Worm (Caenorhabditis elegans) whole organism, L4 larva: Measurements from ENCODE around the gene F42C5.3.

Experiments
- D1046.2 ChIP-seq: fragments of 200-800 bp; sonication (Bioruptor generic); IDR thresholded peaks from 2 replicates; pipeline ENCODE4 v1.3.6; 2022; ENCODE audit warnings: missing genetic modification characterization, missing compliant biosample characterization
- F10B5.3 ChIP-seq: sonication (generic microtip); optimal IDR thresholded peaks from 2 replicates; lab custom pipeline; 2016; ENCODE audit warnings: mild to moderate bottlenecking, missing genetic modification characterization, missing compliant biosample characterization
- F37D6.2 ChIP-seq: sonication (generic microtip); optimal IDR thresholded peaks from 2 replicates; lab custom pipeline; 2016; ENCODE audit warnings: mild to moderate bottlenecking, missing genetic modification characterization, missing compliant biosample characterization
- F44E2.7 ChIP-seq: fragments of 200-800 bp; sonication (Bioruptor generic); IDR thresholded peaks from 2 replicates; pipeline ENCODE4 v2.1.2; 2022; ENCODE audit warnings: missing genetic modification characterization, missing compliant biosample characterization
- R02D3.7 ChIP-seq: fragments of 150-350 bp; sonication (generic microtip); optimal IDR thresholded peaks from 3 replicates; lab custom pipeline; 2014; ENCODE audit warnings: missing biosample characterization, missing genetic modification characterization
- ZK546.5 ChIP-seq, 2 experiments: sonication (generic microtip); optimal IDR thresholded peaks; 2 replicates each; lab custom pipeline; 2017; ENCODE audit warnings: missing biosample characterization in 2 of 2, missing genetic modification characterization in 2 of 2
- aha-1 ChIP-seq: fragments of 150-350 bp; peaks from one replicate; lab custom pipeline; 2014; ENCODE audit warnings: missing biosample characterization, missing genetic modification characterization
- attf-4 ChIP-seq: sonication (generic microtip); optimal IDR thresholded peaks from 3 replicates; lab custom pipeline; 2017; ENCODE audit warnings: missing biosample characterization, missing genetic modification characterization
- ceh-20 ChIP-seq: fragments of 200-800 bp; sonication (Bioruptor generic); IDR thresholded peaks from 2 replicates; pipeline ENCODE4 v1.3.6; 2022; ENCODE audit warnings: missing genetic modification reagents, missing genetic modification characterization, missing compliant biosample characterization
- ceh-28 ChIP-seq: fragments of 150-350 bp; optimal IDR thresholded peaks from 2 replicates; lab custom pipeline; 2014; ENCODE audit warnings: missing biosample characterization, missing genetic modification reagents, missing genetic modification characterization
- ceh-32 ChIP-seq: sonication (generic microtip); optimal IDR thresholded peaks from 2 replicates; lab custom pipeline; 2016; ENCODE audit warnings: mild to moderate bottlenecking, missing genetic modification characterization, missing compliant biosample characterization; ENCODE audit not compliant: poor library complexity
- ceh-62 ChIP-seq: sonication (generic microtip); optimal IDR thresholded peaks from 2 replicates; lab custom pipeline; 2017; ENCODE audit warnings: missing biosample characterization, missing genetic modification characterization
- ceh-82 ChIP-seq: sonication (generic microtip); optimal IDR thresholded peaks from 2 replicates; lab custom pipeline; 2017; ENCODE audit warnings: missing biosample characterization, missing genetic modification characterization
- ces-1 ChIP-seq: fragments of 150-350 bp; sonication (generic microtip); optimal IDR thresholded peaks from 4 replicates; lab custom pipeline; 2014; ENCODE audit warnings: missing biosample characterization, missing genetic modification reagents, missing genetic modification characterization
- cey-2 ChIP-seq: sonication (generic microtip); optimal IDR thresholded peaks from 3 replicates; lab custom pipeline; 2017; ENCODE audit warnings: missing genetic modification characterization, mild to moderate bottlenecking, missing compliant biosample characterization, antibody characterized with exemption, borderline replicate concordance; ENCODE audit not compliant: insufficient read depth
- daf-12 ChIP-seq: fragments of 150-350 bp; optimal IDR thresholded peaks from 2 replicates; lab custom pipeline; 2014; ENCODE audit warnings: missing biosample characterization, missing genetic modification reagents, missing genetic modification characterization
- daf-19 ChIP-seq: fragments of 200-800 bp; sonication (Bioruptor generic); conservative IDR thresholded peaks from 2 replicates; pipeline ENCODE4 v1.3.6; 2022; ENCODE audit warnings: missing genetic modification characterization, missing compliant biosample characterization
- dmd-6 ChIP-seq: fragments of 200-800 bp; sonication (Bioruptor generic); IDR thresholded peaks from 2 replicates; pipeline ENCODE4 v1.3.6; 2022; ENCODE audit warnings: missing genetic modification reagents, missing genetic modification characterization, missing compliant biosample characterization
- dpl-1 ChIP-seq: fragments of 150-350 bp; optimal IDR thresholded peaks from 2 replicates; lab custom pipeline; 2014; ENCODE audit warnings: missing biosample characterization, missing genetic modification reagents, missing genetic modification characterization
- dve-1 ChIP-seq: sonication (generic microtip); optimal IDR thresholded peaks from 2 replicates; lab custom pipeline; 2017; ENCODE audit warnings: antibody characterized with exemption, mild to moderate bottlenecking, missing genetic modification characterization, missing compliant biosample characterization; ENCODE audit not compliant: insufficient read depth
- egl-43 ChIP-seq: fragments of 200-800 bp; sonication (Bioruptor generic); IDR thresholded peaks from 2 replicates; pipeline ENCODE4 v1.3.6; 2022; ENCODE audit warnings: missing genetic modification reagents, missing genetic modification characterization, missing compliant biosample characterization
- fkh-10 ChIP-seq: fragments of 150-350 bp; optimal IDR thresholded peaks from 2 replicates; lab custom pipeline; 2014; ENCODE audit warnings: missing biosample characterization, missing genetic modification reagents, missing genetic modification characterization
- fos-1 ChIP-seq: fragments of 150-350 bp; optimal IDR thresholded peaks from 2 replicates; lab custom pipeline; 2014; ENCODE audit warnings: missing biosample characterization, missing genetic modification characterization
- hlh-30 ChIP-seq: sonication (generic microtip); optimal IDR thresholded peaks from 2 replicates; lab custom pipeline; 2017; ENCODE audit warnings: antibody characterized with exemption, mild to moderate bottlenecking, missing genetic modification characterization, missing compliant biosample characterization; ENCODE audit not compliant: insufficient read depth
- hmg-1.1 ChIP-seq: fragments of 200-800 bp; sonication (Bioruptor generic); IDR thresholded peaks from 2 replicates; pipeline ENCODE4 v1.3.6; 2022; ENCODE audit warnings: missing genetic modification reagents, missing genetic modification characterization, missing compliant biosample characterization
- jun-1 ChIP-seq: fragments of 150-350 bp; optimal IDR thresholded peaks from 2 replicates; lab custom pipeline; 2014; ENCODE audit warnings: missing biosample characterization, missing genetic modification reagents, missing genetic modification characterization
- lin-13 ChIP-seq: fragments of 150-350 bp; optimal IDR thresholded peaks from 2 replicates; lab custom pipeline; 2014; ENCODE audit warnings: missing biosample characterization, missing genetic modification reagents, missing genetic modification characterization
- lin-15B ChIP-seq: fragments of 150-350 bp; sonication (generic microtip); optimal IDR thresholded peaks from 3 replicates; lab custom pipeline; 2014; ENCODE audit warnings: missing biosample characterization, missing genetic modification characterization
- lin-29 ChIP-seq: fragments of 200-800 bp; sonication (Bioruptor generic); IDR thresholded peaks from 2 replicates; pipeline ENCODE4 v1.3.6; 2022; ENCODE audit warnings: missing genetic modification reagents, missing genetic modification characterization, missing compliant biosample characterization
- lsy-2 ChIP-seq, 2 experiments: fragments of 150-350 bp in 1 of 2; sonication (generic microtip) in 1 of 2; optimal IDR thresholded peaks; 2 replicates each; lab custom pipeline; 2014 to 2017; ENCODE audit warnings: missing biosample characterization in 2 of 2, missing genetic modification characterization in 2 of 2
- madf-5 ChIP-seq, 2 experiments: fragments of 200-800 bp; sonication (Bioruptor generic); IDR thresholded peaks; 2 replicates each; pipeline ENCODE4 v1.3.6; 2022; ENCODE audit warnings: missing compliant biosample characterization in 2 of 2, missing genetic modification characterization in 2 of 2
- madf-9 ChIP-seq: fragments of 200-800 bp; sonication (Bioruptor generic); conservative IDR thresholded peaks from 2 replicates; pipeline ENCODE4 v1.3.6; 2022; ENCODE audit warnings: missing genetic modification reagents, missing genetic modification characterization, missing compliant biosample characterization
- mxl-3 ChIP-seq: fragments of 200-800 bp; sonication (Bioruptor generic); optimal IDR thresholded peaks from 2 replicates; lab custom pipeline; 2018; ENCODE audit warnings: mild to moderate bottlenecking, missing genetic modification characterization, missing compliant biosample characterization
- nhr-10 ChIP-seq: fragments of 150-350 bp; optimal IDR thresholded peaks from 2 replicates; lab custom pipeline; 2014; ENCODE audit warnings: missing biosample characterization, missing genetic modification characterization
- nhr-102 ChIP-seq: sonication (generic microtip); optimal IDR thresholded peaks from 2 replicates; lab custom pipeline; 2016; ENCODE audit warnings: mild to moderate bottlenecking, missing genetic modification characterization, moderate library complexity, missing compliant biosample characterization
- nhr-111 ChIP-seq: fragments of 200-800 bp; sonication (Bioruptor generic); optimal IDR thresholded peaks from 2 replicates; lab custom pipeline; 2018; ENCODE audit warnings: mild to moderate bottlenecking, missing genetic modification characterization, missing compliant biosample characterization
- nhr-237 ChIP-seq: sonication (generic microtip); optimal IDR thresholded peaks from 2 replicates; lab custom pipeline; 2017; ENCODE audit warnings: missing biosample characterization, missing genetic modification characterization
- nhr-48 ChIP-seq: sonication (generic microtip); optimal IDR thresholded peaks from 2 replicates; lab custom pipeline; 2016; ENCODE audit warnings: mild to moderate bottlenecking, missing genetic modification characterization, missing compliant biosample characterization
- nhr-6 ChIP-seq: fragments of 150-350 bp; optimal IDR thresholded peaks from 2 replicates; lab custom pipeline; 2014; ENCODE audit warnings: missing biosample characterization, missing genetic modification characterization
- php-3 ChIP-seq: fragments of 200-800 bp; sonication (Bioruptor generic); IDR thresholded peaks from 2 replicates; pipeline ENCODE4 v1.3.6; 2022; ENCODE audit warnings: missing genetic modification reagents, missing genetic modification characterization, missing compliant biosample characterization
- pqm-1 ChIP-seq: sonication (generic microtip); optimal IDR thresholded peaks from 2 replicates; lab custom pipeline; 2017; ENCODE audit warnings: missing biosample characterization, missing genetic modification characterization
- skn-1 ChIP-seq: fragments of 150-350 bp; optimal IDR thresholded peaks from 2 replicates; lab custom pipeline; 2014; ENCODE audit warnings: missing biosample characterization, missing genetic modification characterization
- spr-3 ChIP-seq: fragments of 200-800 bp; sonication (Bioruptor generic); optimal IDR thresholded peaks from 2 replicates; lab custom pipeline; 2018; ENCODE audit warnings: mild to moderate bottlenecking, missing genetic modification characterization, missing compliant biosample characterization
- tag-97 ChIP-seq: fragments of 200-800 bp; sonication (Bioruptor generic); IDR thresholded peaks from 2 replicates; pipeline ENCODE4 v1.3.6; 2022; ENCODE audit warnings: missing genetic modification characterization, missing compliant biosample characterization
- tra-1 ChIP-seq: fragments of 200-800 bp; sonication (Bioruptor generic); IDR thresholded peaks from 2 replicates; pipeline ENCODE4 v1.3.6; 2022; ENCODE audit warnings: missing genetic modification reagents, missing genetic modification characterization, missing compliant biosample characterization
- unc-130 ChIP-seq: sonication (generic microtip); optimal IDR thresholded peaks from 2 replicates; lab custom pipeline; 2016; ENCODE audit warnings: missing genetic modification reagents, missing genetic modification characterization, missing compliant biosample characterization
- unc-39 ChIP-seq: sonication (generic microtip); optimal IDR thresholded peaks from 2 replicates; lab custom pipeline; 2017; ENCODE audit warnings: missing biosample characterization, missing genetic modification characterization
- unc-62 ChIP-seq, 3 experiments: fragments of 150-350 bp in 1 of 3; sonication (generic microtip); optimal IDR thresholded peaks in 2 of 3; peaks in 1 of 3; 1 replicate in 1 of 3; 2 replicates in 2 of 3; lab custom pipeline; 2014 to 2017; ENCODE audit warnings: missing biosample characterization in 3 of 3, missing genetic modification characterization in 3 of 3, missing genetic modification reagents in 3 of 3, missing genotype in 1 of 3
- vab-7 ChIP-seq: fragments of 200-800 bp; sonication (Bioruptor generic); IDR thresholded peaks from 2 replicates; pipeline ENCODE4 v1.3.6; 2022; ENCODE audit warnings: missing genetic modification reagents, missing genetic modification characterization, missing compliant biosample characterization
- zfp-3 ChIP-seq: fragments of 200-800 bp; sonication (Bioruptor generic); conservative IDR thresholded peaks from 2 replicates; pipeline ENCODE4 v1.3.6; 2022; ENCODE audit warnings: missing genetic modification reagents, missing genetic modification characterization, missing compliant biosample characterization
- zip-11 ChIP-seq: fragments of 200-800 bp; sonication (Bioruptor generic); IDR thresholded peaks from 2 replicates; pipeline ENCODE4 v1.3.6; 2022; ENCODE audit warnings: missing genetic modification characterization, missing compliant biosample characterization
- zip-2 ChIP-seq: fragments of 150-350 bp; optimal IDR thresholded peaks from 2 replicates; lab custom pipeline; 2014; ENCODE audit warnings: missing biosample characterization, missing genetic modification characterization

Gene F42C5.3

DNA sequence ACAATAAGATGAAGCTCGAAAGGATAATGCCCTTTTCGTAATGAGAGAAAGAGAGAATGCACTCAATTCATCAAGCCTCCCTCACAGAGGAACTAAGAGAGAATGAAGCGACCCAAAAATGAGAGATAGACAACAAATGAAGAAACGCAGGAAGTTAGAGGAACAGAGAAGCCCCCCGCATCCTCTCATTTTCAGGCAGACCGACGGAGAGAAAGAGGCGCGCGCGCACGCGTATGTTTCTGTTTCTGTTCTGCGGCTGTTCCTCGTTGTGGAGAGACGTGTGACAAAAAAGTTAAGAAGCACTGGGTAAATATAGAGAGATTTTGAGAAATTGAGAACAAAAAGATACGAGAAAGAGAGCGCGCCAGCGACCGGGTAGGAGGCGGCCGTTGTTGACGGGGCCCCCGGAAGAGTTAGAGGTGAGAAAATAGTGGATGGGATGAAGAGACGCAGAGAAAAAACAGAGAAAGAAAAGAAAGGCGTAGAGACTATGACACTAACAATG, 32.6 kb upstream of the F42C5.3 start (continued):
- TF ChIP-seq D1046.2 (GFP tag; lab: Robert Waterston, UW), result no peak
- TF ChIP-seq zip-2 (tag; lab: Kevin White, UChicago), result no peak
- no peak for TF ChIP-seq R02D3.7 (tag; lab: Kevin White, UChicago)
- peak; percentile 16 for TF ChIP-seq F10B5.3 (tag; lab: Kevin White, UChicago)
- TF ChIP-seq ceh-28 (tag; lab: Kevin White, UChicago), result no peak
- no peak for TF ChIP-seq nhr-10 (tag; lab: Kevin White, UChicago)
- no peak for TF ChIP-seq lin-15B (tag; lab: Kevin White, UChicago)
- TF ChIP-seq dpl-1 (GFP tag; lab: Kevin White, UChicago), result peak; percentile 52
- TF ChIP-seq fkh-10 (GFP tag; lab: Kevin White, UChicago), result peak; percentile 81
- no peak for TF ChIP-seq fos-1
- TF ChIP-seq zip-11, result no peak
- TF ChIP-seq aha-1 (tag; lab: Kevin White, UChicago), result peak; percentile 99
- TF ChIP-seq ces-1 (GFP tag; lab: Kevin White, UChicago), result no peak
- no peak for TF ChIP-seq daf-12
- TF ChIP-seq dve-1, result peak; percentile 94
- TF ChIP-seq php-3, result no peak
- peak; percentile 40 to 74 for TF ChIP-seq lsy-2 (tag; optimal IDR thresholded peaks at IDR 0.05; lab: Kevin White, UChicago)
- no peak for TF ChIP-seq madf-5 (GFP tag; IDR thresholded peaks at IDR 0.05; lab: Robert Waterston, UW)
- peak; percentile 57 for TF ChIP-seq tra-1 (GFP tag; lab: Robert Waterston, UW)
- TF ChIP-seq nhr-6 (tag; lab: Kevin White, UChicago), result peak; percentile 9
- TF ChIP-seq tag-97 (GFP tag; lab: Robert Waterston, UW), result no peak
- peak; percentile 94 for TF ChIP-seq hmg-1.1 (GFP tag; lab: Robert Waterston, UW)
- no peak for TF ChIP-seq madf-9 (GFP tag; lab: Robert Waterston, UW)
- TF ChIP-seq unc-130 (GFP tag; lab: Kevin White, UChicago), result no peak
- no peak for TF ChIP-seq pqm-1 (tag; lab: Kevin White, UChicago)
- TF ChIP-seq ceh-82 (tag; lab: Kevin White, UChicago), result no peak
- peak; percentile 89 for TF ChIP-seq egl-43 (GFP tag; lab: Robert Waterston, UW)
- TF ChIP-seq ceh-32 (tag; lab: Kevin White, UChicago), result no peak
- peak; percentile 94 for TF ChIP-seq hlh-30
- TF ChIP-seq attf-4, result no peak
- TF ChIP-seq unc-62 (GFP tag; optimal IDR thresholded peaks at IDR 0.05 in 1 of 2; lab: Kevin White, UChicago), result peak in 1 of 2 experiments; percentile 91
- no peak for TF ChIP-seq unc-62 (tag; optimal IDR thresholded peaks at IDR 0.05; lab: Kevin White, UChicago)
- no peak for TF ChIP-seq jun-1
- no peak for TF ChIP-seq ZK546.5 (tag; optimal IDR thresholded peaks at IDR 0.05; lab: Kevin White, UChicago)
- TF ChIP-seq nhr-111 (GFP tag; lab: Kevin White, UChicago), result no peak
- peak; percentile 87 for TF ChIP-seq nhr-48 (tag; lab: Kevin White, UChicago)
- peak; percentile 89 for TF ChIP-seq ceh-20 (GFP tag; lab: Robert Waterston, UW)
- peak; percentile 29 for TF ChIP-seq cey-2
- no peak for TF ChIP-seq lin-29 (GFP tag; lab: Robert Waterston, UW)
- peak; percentile 24 for TF ChIP-seq nhr-102 (tag; lab: Kevin White, UChicago)
- TF ChIP-seq F44E2.7 (GFP tag; lab: Robert Waterston, UW), result no peak
- TF ChIP-seq F37D6.2 (tag; lab: Kevin White, UChicago), result peak; percentile 52
- TF ChIP-seq nhr-237 (tag; lab: Kevin White, UChicago), result no peak
- peak; percentile 41 for TF ChIP-seq lin-13 (GFP tag; lab: Kevin White, UChicago)
- peak; percentile 95 for TF ChIP-seq mxl-3
- TF ChIP-seq vab-7 (GFP tag; lab: Robert Waterston, UW), result no peak
- peak; percentile 87 for TF ChIP-seq dmd-6 (GFP tag; lab: Robert Waterston, UW)
- TF ChIP-seq zfp-3, result no peak
- TF ChIP-seq daf-19 (GFP tag; lab: Robert Waterston, UW), result no peak
- TF ChIP-seq ceh-62 (tag; lab: Kevin White, UChicago), result no peak
- no peak for TF ChIP-seq spr-3 (GFP tag; lab: Kevin White, UChicago)
- no peak for TF ChIP-seq skn-1
- no peak for TF ChIP-seq unc-39
